Fruit fly (Drosophila melanogaster): ENCODE data around the gene CG32445.

The CG32445 gene

DNA sequence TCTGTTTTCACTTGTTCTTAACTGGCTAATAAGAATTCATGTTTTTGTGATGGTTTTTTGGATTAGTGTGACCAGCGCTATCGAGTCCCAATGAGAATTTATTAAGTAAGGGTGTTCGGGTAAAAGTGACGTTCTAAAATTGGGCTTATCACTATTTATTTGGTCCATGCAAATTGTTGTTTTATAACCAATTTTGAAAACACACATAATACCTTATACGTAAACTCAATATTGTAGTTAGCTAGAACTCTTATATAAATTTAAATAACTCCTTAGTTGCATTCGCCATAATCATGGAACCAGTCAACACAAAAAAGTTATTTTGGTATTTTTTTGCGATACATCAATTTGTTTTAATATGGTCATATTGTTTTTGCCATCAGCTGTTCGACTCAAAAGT is 40.5 kb downstream of the CG32445 start, which contains the start of the genes Als2 and CG11248 (continued):
- TF ChIP-seq TFAM (GFP tag; optimal IDR thresholded peaks at IDR 0.05) = no peak
- no peak for TF ChIP-seq Asciz (GFP tag; optimal IDR thresholded peaks at IDR 0.05)
- peak; percentile 62 for TF ChIP-seq CG12942 (GFP tag; optimal IDR thresholded peaks at IDR 0.05)
- TF ChIP-seq jing (GFP tag; optimal IDR thresholded peaks at IDR 0.05) = peak; percentile 3
- 0 out of 2 replicates have a peak, but pooled peaks have one; percentile 40 for TF ChIP-seq CG32767 (GFP tag; IDR thresholded peaks at IDR 0.05)
- no peak for TF ChIP-seq CG10274 (GFP tag; optimal IDR thresholded peaks at IDR 0.05)
- no peak for TF ChIP-seq CG1832 (GFP tag; optimal IDR thresholded peaks at IDR 0.05)
- no peak for TF ChIP-seq CG7928 (GFP tag; optimal IDR thresholded peaks at IDR 0.05)
- TF ChIP-seq CG7839 (tag; optimal IDR thresholded peaks at IDR 0.05) = peak; percentile 81
- peak; percentile 70 for TF ChIP-seq HmgZ (tag; optimal IDR thresholded peaks at IDR 0.05)
- TF ChIP-seq crp (GFP tag; optimal IDR thresholded peaks at IDR 0.05) = peak; percentile 78 to 93
- 0 out of 3 replicates have a peak, but pooled peaks have one; percentile 14 for TF ChIP-seq CG2199 (GFP tag; IDR thresholded peaks at IDR 0.05)
- no peak for TF ChIP-seq usp (GFP tag; optimal IDR thresholded peaks at IDR 0.05)
- no peak for TF ChIP-seq lov (optimal IDR thresholded peaks at IDR 0.05)
- no peak for TF ChIP-seq lov (GFP tag; IDR thresholded peaks at IDR 0.05)
- TF ChIP-seq tio (GFP tag; optimal IDR thresholded peaks at IDR 0.05) = no peak
- TF ChIP-seq CG6175 (GFP tag; IDR thresholded peaks at IDR 0.05) = no peak
- peak; percentile 61 for TF ChIP-seq Sry-β (GFP tag; optimal IDR thresholded peaks at IDR 0.05)
- no peak for TF ChIP-seq unpg (GFP tag; optimal IDR thresholded peaks at IDR 0.05)
- peak; percentile 78 for TF ChIP-seq zen (tag; optimal IDR thresholded peaks at IDR 0.05)
- TF ChIP-seq PHDP (tag; optimal IDR thresholded peaks at IDR 0.05) = no peak
- TF ChIP-seq CG2129 (GFP tag; IDR thresholded peaks at IDR 0.05; ENCODE audit: partially characterized antibody) = no peak
- no peak for TF ChIP-seq zf30C (GFP tag; optimal IDR thresholded peaks at IDR 0.05)
- no peak for TF ChIP-seq pita (GFP tag; optimal IDR thresholded peaks at IDR 0.05)

dm6 chr3L:21683942-21684341 is 44.8 kb downstream of the CG32445 start, which contains the start of gene Sfp78E:
Gene Sfp78E (minus strand): TSS chr3L:21684042.
- TF ChIP-seq Xrp1 (GFP tag; IDR thresholded peaks at IDR 0.05) (no peak), Ets65A (GFP tag) (peak; percentile 22)

DNA sequence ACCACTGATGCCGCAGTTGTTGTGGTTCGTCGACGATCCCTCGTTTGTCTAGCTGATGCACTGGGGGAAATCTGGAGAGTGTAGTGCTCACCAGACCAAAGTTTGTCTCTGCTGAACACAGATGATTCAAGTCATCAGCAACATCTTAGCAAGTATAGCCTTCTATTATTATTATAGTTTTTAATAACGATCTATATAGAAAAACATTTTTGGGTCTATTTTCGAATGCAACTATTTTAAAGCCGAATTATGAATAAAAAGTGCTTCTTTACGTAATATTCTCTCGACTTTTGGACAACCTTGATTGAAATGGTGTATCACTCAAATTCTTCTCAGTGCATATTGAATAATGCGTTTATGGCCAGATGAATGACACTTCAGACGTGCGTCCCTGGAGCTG is 46.6 kb downstream of the CG32445 start:
- TF ChIP-seq chinmo (GFP tag; IDR thresholded peaks at IDR 0.05; ENCODE audit: partially characterized antibody) = no peak
- peak in 1 of 2 experiments; percentile 69 for TF ChIP-seq bsh (GFP tag; optimal IDR thresholded peaks at IDR 0.05)
- peak; percentile 70 for TF ChIP-seq nom (GFP tag; optimal IDR thresholded peaks at IDR 0.05)
- TF ChIP-seq sens (GFP tag) = peak; percentile 41
- peak; percentile 39; the same call in 1 of the 2 replicates for TF ChIP-seq Drgx (GFP tag; IDR thresholded peaks at IDR 0.05)

DNA sequence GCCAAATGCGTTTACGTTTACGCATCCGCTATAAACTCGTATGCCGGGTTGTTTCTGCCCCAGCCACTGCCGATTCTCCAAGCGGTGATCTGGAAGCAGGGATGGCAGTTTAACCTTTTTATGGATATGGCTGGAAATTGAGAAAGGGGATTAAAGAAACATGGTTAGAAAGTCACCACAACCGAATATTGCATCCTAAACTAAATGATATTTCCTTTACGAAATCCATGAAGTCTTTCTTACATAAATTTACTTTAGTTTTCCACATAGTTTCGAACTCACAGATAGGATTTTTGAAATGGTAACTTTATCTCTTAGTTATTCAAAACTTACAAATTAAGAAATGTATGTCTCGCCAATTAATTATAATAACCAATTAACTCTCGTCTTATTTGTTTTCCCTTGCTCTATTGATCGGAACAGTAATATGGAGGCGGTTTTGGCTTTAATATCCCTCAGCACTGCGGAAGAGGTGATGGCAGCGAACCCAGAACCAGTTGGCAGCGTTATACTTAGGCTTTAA is 49.5 kb downstream of the CG32445 start:
- TF ChIP-seq ash1 (GFP tag; optimal IDR thresholded peaks at IDR 0.05) (no peak), Sry-β (GFP tag; optimal IDR thresholded peaks at IDR 0.05) (peak; percentile 56)
